Fruit fly (Drosophila melanogaster) whole organism, embryonic: Measurements from ENCODE around the gene Dis3l2.

Source experiments
- BEAF-32 ChIP-seq: fragments of 200-800 bp; sonication (Bioruptor generic); optimal IDR thresholded peaks from 3 replicates; lab custom pipeline; 2017; ENCODE audit warnings: missing biosample characterization, missing genetic modification characterization, mild to moderate bottlenecking, moderate library complexity, missing genetic modification reagents
- CG10147 ChIP-seq: fragments of 200-800 bp; sonication (Bioruptor generic); optimal IDR thresholded peaks from 2 replicates; lab custom pipeline; 2019; ENCODE audit warnings: missing biosample characterization, mild to moderate bottlenecking, missing genetic modification characterization, moderate library complexity
- CG11456 ChIP-seq: fragments of 200-800 bp; sonication (Bioruptor generic); IDR thresholded peaks from 3 replicates; pipeline ENCODE4 v1.3.6; 2022; ENCODE audit warnings: missing biosample characterization, missing genetic modification characterization
- CG12236 ChIP-seq: fragments of 200-800 bp; sonication (Bioruptor generic); optimal IDR thresholded peaks from 2 replicates; lab custom pipeline; 2016; ENCODE audit warnings: missing biosample characterization, missing genetic modification characterization
- CG12659 ChIP-seq: fragments of 200-800 bp; sonication (Bioruptor generic); optimal IDR thresholded peaks from 3 replicates; lab custom pipeline; 2017; ENCODE audit warnings: mild to moderate bottlenecking, missing biosample characterization, missing genetic modification reagents, missing genetic modification characterization
- CG13775 ChIP-seq: fragments of 200-800 bp; sonication (Bioruptor generic); optimal IDR thresholded peaks from 3 replicates; lab custom pipeline; 2017; ENCODE audit warnings: missing biosample characterization, mild to moderate bottlenecking, missing genetic modification characterization
- CG13894 ChIP-seq: fragments of 200-800 bp; sonication (Bioruptor generic); optimal IDR thresholded peaks from 3 replicates; lab custom pipeline; 2018; ENCODE audit warnings: missing biosample characterization, mild to moderate bottlenecking, missing genetic modification characterization, moderate library complexity
- CG14860 ChIP-seq: fragments of 200-800 bp; sonication (Bioruptor generic); IDR thresholded peaks from 3 replicates; pipeline ENCODE4 v1.3.6; 2022; ENCODE audit warnings: missing biosample characterization, missing genetic modification characterization; ENCODE audit not compliant: partially characterized antibody
- CG17328 ChIP-seq: fragments of 200-800 bp; sonication (Bioruptor generic); IDR thresholded peaks from 2 replicates; pipeline ENCODE4 v1.3.6; 2022; ENCODE audit warnings: missing biosample characterization, missing genetic modification characterization
- CG17385 ChIP-seq: fragments of 200-800 bp; sonication (Bioruptor generic); optimal IDR thresholded peaks from 3 replicates; lab custom pipeline; 2018; ENCODE audit warnings: missing biosample characterization, mild to moderate bottlenecking, missing genetic modification characterization
- CG17829 ChIP-seq: fragments of 200-800 bp; optimal IDR thresholded peaks from 2 replicates; lab custom pipeline; 2019; ENCODE audit warnings: missing biosample characterization, mild to moderate bottlenecking, missing genetic modification characterization, moderate library complexity
- CG18262 ChIP-seq: fragments of 200-800 bp; optimal IDR thresholded peaks from 3 replicates; lab custom pipeline; 2019; ENCODE audit warnings: missing biosample characterization, mild to moderate bottlenecking, missing genetic modification characterization, moderate library complexity
- CG2129 ChIP-seq: fragments of 200-800 bp; sonication (Bioruptor generic); IDR thresholded peaks from 2 replicates; pipeline ENCODE4 v1.3.6; 2022; ENCODE audit warnings: missing biosample characterization, missing genetic modification characterization; ENCODE audit not compliant: partially characterized antibody
- CG2889 ChIP-seq: fragments of 200-800 bp; sonication (Bioruptor generic); IDR thresholded peaks from 3 replicates; pipeline ENCODE4 v1.3.6; 2022; ENCODE audit warnings: missing biosample characterization, missing genetic modification characterization
- CG3407 ChIP-seq: fragments of 200-800 bp; sonication (Bioruptor generic); optimal IDR thresholded peaks from 2 replicates; lab custom pipeline; 2018; ENCODE audit warnings: missing biosample characterization, mild to moderate bottlenecking, missing genetic modification characterization
- CG34422 ChIP-seq: fragments of 200-800 bp; sonication (Bioruptor generic); IDR thresholded peaks from 3 replicates; pipeline ENCODE4 v1.3.6; 2022; ENCODE audit warnings: missing biosample characterization, missing genetic modification characterization
- CG4617 ChIP-seq: fragments of 200-800 bp; sonication (Bioruptor generic); optimal IDR thresholded peaks from 3 replicates; lab custom pipeline; 2016; ENCODE audit warnings: missing biosample characterization, missing genetic modification characterization, borderline replicate concordance
- CG5953 ChIP-seq: fragments of 200-800 bp; sonication (Bioruptor generic); IDR thresholded peaks from 2 replicates; pipeline ENCODE4 v1.3.6; 2022; ENCODE audit warnings: missing biosample characterization, missing genetic modification characterization
- CG7357 ChIP-seq: fragments of 200-800 bp; sonication (Bioruptor generic); IDR thresholded peaks from 3 replicates; pipeline ENCODE4 v1.3.6; 2022; ENCODE audit warnings: missing biosample characterization, missing genetic modification characterization
- CG8281 ChIP-seq: fragments of 200-800 bp; sonication (Bioruptor generic); optimal IDR thresholded peaks from 2 replicates; lab custom pipeline; 2018; ENCODE audit warnings: missing biosample characterization, mild to moderate bottlenecking, missing genetic modification characterization, moderate library complexity
- CG8924 ChIP-seq: fragments of 200-800 bp; optimal IDR thresholded peaks from 3 replicates; lab custom pipeline; 2019; ENCODE audit warnings: missing biosample characterization, mild to moderate bottlenecking, missing genetic modification characterization, moderate library complexity
- CG9727 ChIP-seq: fragments of 200-800 bp; sonication (Bioruptor generic); optimal IDR thresholded peaks from 3 replicates; lab custom pipeline; 2017; ENCODE audit warnings: missing biosample characterization, mild to moderate bottlenecking, missing genetic modification characterization
- CG9797 ChIP-seq: fragments of 200-800 bp; sonication (Bioruptor generic); optimal IDR thresholded peaks from 3 replicates; lab custom pipeline; 2018; ENCODE audit warnings: missing biosample characterization, mild to moderate bottlenecking, missing genetic modification characterization
- CTCF ChIP-seq: fragments of 200-800 bp; sonication (Bioruptor generic); optimal IDR thresholded peaks from 2 replicates; lab custom pipeline; 2017; ENCODE audit warnings: missing biosample characterization, mild to moderate bottlenecking, missing genetic modification characterization, moderate library complexity
- Fer1 ChIP-seq: fragments of 200-800 bp; sonication (Bioruptor generic); optimal IDR thresholded peaks from 2 replicates; lab custom pipeline; 2017; ENCODE audit warnings: missing biosample characterization, mild to moderate bottlenecking, missing genetic modification characterization
- Hmr ChIP-seq: fragments of 200-800 bp; sonication (Bioruptor generic); optimal IDR thresholded peaks from 3 replicates; lab custom pipeline; 2017; ENCODE audit warnings: mild to moderate bottlenecking, missing biosample characterization, missing genetic modification reagents, missing genetic modification characterization
- Jarid2 ChIP-seq: fragments of 200-800 bp; sonication (Bioruptor generic); optimal IDR thresholded peaks from 3 replicates; lab custom pipeline; 2017; ENCODE audit warnings: mild to moderate bottlenecking, missing biosample characterization, missing genetic modification reagents, missing genetic modification characterization
- MBD-R2 ChIP-seq: fragments of 200-800 bp; sonication (Bioruptor generic); IDR thresholded peaks from 2 replicates; pipeline ENCODE4 v1.3.6; 2022; ENCODE audit warnings: missing biosample characterization, missing genetic modification characterization
- Med ChIP-seq: fragments of 200-800 bp; sonication (Bioruptor generic); peaks from one replicate; lab custom pipeline; 2016; ENCODE audit warnings: missing biosample characterization, missing genetic modification characterization, mild to moderate bottlenecking, inconsistent platforms, moderate library complexity
- Myb ChIP-seq: fragments of 200-800 bp; sonication (Bioruptor generic); optimal IDR thresholded peaks from 2 replicates; lab custom pipeline; 2016; ENCODE audit warnings: missing biosample characterization, missing genetic modification characterization
- NC2α ChIP-seq: fragments of 200-800 bp; sonication (Bioruptor generic); optimal IDR thresholded peaks from 2 replicates; lab custom pipeline; 2016; ENCODE audit warnings: missing biosample characterization, missing genetic modification characterization
- Nf-YB ChIP-seq: fragments of 200-800 bp; sonication (Bioruptor generic); optimal IDR thresholded peaks from 3 replicates; lab custom pipeline; 2019; ENCODE audit warnings: missing biosample characterization, mild to moderate bottlenecking, missing genetic modification characterization, moderate library complexity
- Sox100B ChIP-seq: fragments of 200-800 bp; sonication (Bioruptor generic); optimal IDR thresholded peaks from 3 replicates; lab custom pipeline; 2018; ENCODE audit warnings: missing biosample characterization, mild to moderate bottlenecking, missing genetic modification characterization
- YL-1 ChIP-seq: fragments of 200-800 bp; sonication (Bioruptor generic); optimal IDR thresholded peaks from 3 replicates; lab custom pipeline; 2017; ENCODE audit warnings: missing biosample characterization, mild to moderate bottlenecking, missing genetic modification characterization
- ac ChIP-seq: fragments of 200-800 bp; sonication (Bioruptor generic); optimal IDR thresholded peaks from 3 replicates; lab custom pipeline; 2017; ENCODE audit warnings: missing biosample characterization, mild to moderate bottlenecking, missing genetic modification characterization
- ase ChIP-seq: fragments of 200-800 bp; sonication (Bioruptor generic); IDR thresholded peaks from 3 replicates; pipeline ENCODE4 v1.3.6; 2022; ENCODE audit warnings: missing biosample characterization, missing genetic modification characterization
- bigmax ChIP-seq: fragments of 200-800 bp; sonication (Bioruptor generic); optimal IDR thresholded peaks from 2 replicates; lab custom pipeline; 2018; ENCODE audit warnings: missing biosample characterization, mild to moderate bottlenecking, missing genetic modification characterization
- br ChIP-seq: fragments of >200 bp; optimal IDR thresholded peaks from 2 replicates; lab custom pipeline; 2017
- cad ChIP-seq: fragments of >200 bp; optimal IDR thresholded peaks from 2 replicates; lab custom pipeline; 2017; ENCODE audit warnings: missing biosample characterization, missing genetic modification characterization
- cas ChIP-seq: fragments of 200-800 bp; sonication (Bioruptor generic); IDR thresholded peaks from 2 replicates; pipeline ENCODE4 v1.3.6; 2022; ENCODE audit warnings: missing biosample characterization, missing genetic modification characterization
- crc ChIP-seq: fragments of 200-800 bp; sonication (Bioruptor generic); optimal IDR thresholded peaks from 2 replicates; lab custom pipeline; 2016; ENCODE audit warnings: missing biosample characterization, missing genetic modification characterization
- gcm ChIP-seq: fragments of 200-800 bp; sonication (Bioruptor generic); optimal IDR thresholded peaks from 2 replicates; lab custom pipeline; 2019; ENCODE audit warnings: missing biosample characterization, mild to moderate bottlenecking, missing genetic modification characterization, moderate library complexity
- gfzf ChIP-seq: fragments of 200-800 bp; sonication (Bioruptor generic); optimal IDR thresholded peaks from 2 replicates; lab custom pipeline; 2016; ENCODE audit warnings: missing biosample characterization, mild to moderate bottlenecking, missing genetic modification characterization, moderate library complexity
- gt ChIP-seq: fragments of 200-800 bp; sonication (Bioruptor generic); IDR thresholded peaks from 2 replicates; pipeline ENCODE4 v1.3.6; 2022; ENCODE audit warnings: missing biosample characterization, missing genetic modification characterization
- nom ChIP-seq: fragments of 200-800 bp; sonication (Bioruptor generic); optimal IDR thresholded peaks from 2 replicates; lab custom pipeline; 2017; ENCODE audit warnings: missing biosample characterization, missing genetic modification characterization, mild to moderate bottlenecking, moderate library complexity, missing genetic modification reagents
- otp ChIP-seq: fragments of 200-800 bp; sonication (Bioruptor generic); IDR thresholded peaks from 3 replicates; pipeline ENCODE4, ENCODE4 v1.3.6; 2022; ENCODE audit warnings: missing biosample characterization, missing genetic modification characterization
- pan ChIP-seq, 4 experiments: fragments of >200 bp in 3 of 4; fragments of 200-800 bp in 1 of 4; sonication (Bioruptor generic) in 1 of 4; optimal IDR thresholded peaks in 3 of 4; IDR thresholded peaks in 1 of 4; 2 replicates each; pipeline versions ENCODE4 v1.3.6 to Lab custom; 2017 to 2022; ENCODE audit warnings: missing biosample characterization in 2 of 4, missing genetic modification characterization in 2 of 4, mixed read lengths in 1 of 4
- pros ChIP-seq: fragments of 200-800 bp; sonication (Bioruptor generic); optimal IDR thresholded peaks from 3 replicates; lab custom pipeline; 2019; ENCODE audit warnings: missing biosample characterization, mild to moderate bottlenecking, missing genetic modification characterization, moderate library complexity
- run ChIP-seq: fragments of 200-800 bp; sonication (Bioruptor generic); optimal IDR thresholded peaks from 3 replicates; lab custom pipeline; 2018; ENCODE audit warnings: missing biosample characterization, mild to moderate bottlenecking, missing genetic modification characterization
- sim ChIP-seq: fragments of 200-800 bp; sonication (Bioruptor generic); IDR thresholded peaks from 2 replicates; pipeline ENCODE4 v1.3.6; 2022; ENCODE audit warnings: missing biosample characterization, missing genetic modification characterization
- slou ChIP-seq: fragments of 200-800 bp; sonication (Bioruptor generic); optimal IDR thresholded peaks from 3 replicates; lab custom pipeline; 2016; ENCODE audit warnings: missing biosample characterization, missing genetic modification characterization

Gene Dis3l2

dm6 chr3L:205723-206284 lies 6.7 kb upstream of the Dis3l2 start, which contains the start of the genes Gk1 and CG13876 (continued):
- peak; percentile 93 for TF ChIP-seq CG13775 (GFP tag; lab: Kevin White, UChicago)
- no peak for TF ChIP-seq CG2129 (GFP tag; lab: Robert Waterston, UW)
- TF ChIP-seq Nf-YB (GFP tag; lab: Kevin White, UChicago), result peak; percentile 85
- peak; percentile 72 for TF ChIP-seq slou (GFP tag; lab: Kevin White, UChicago)
- no peak for TF ChIP-seq CG14860 (GFP tag; lab: Robert Waterston, UW)
- TF ChIP-seq pan (optimal IDR thresholded peaks at IDR 0.05; lab: Kevin White, UChicago), result no peak
- TF ChIP-seq pan (GFP tag; optimal IDR thresholded peaks at IDR 0.05 in 1 of 2, IDR thresholded peaks at IDR 0.05 in 1 of 2), result peak in 1 of 2 experiments; percentile 96
- TF ChIP-seq CG7357 (GFP tag; lab: Robert Waterston, UW), result peak; percentile 76
- peak; percentile 98 for TF ChIP-seq CG12659
- peak; percentile 87 for TF ChIP-seq otp (GFP tag; lab: Robert Waterston, UW)
- peak; percentile 37 for TF ChIP-seq BEAF-32 (GFP tag; lab: Kevin White, UChicago)
- peak; percentile 34 for TF ChIP-seq Myb (GFP tag; lab: Kevin White, UChicago)
- peak; percentile 92 for TF ChIP-seq run (tag; lab: Kevin White, UChicago)
- TF ChIP-seq ase (GFP tag; lab: Robert Waterston, UW), result peak; percentile 90
- peak; percentile 91 for TF ChIP-seq sim
- TF ChIP-seq CG17328 (GFP tag; lab: Robert Waterston, UW), result peak; percentile 96
- TF ChIP-seq CG8924 (tag; lab: Kevin White, UChicago), result peak; percentile 98
- TF ChIP-seq CG17385 (GFP tag; lab: Kevin White, UChicago), result peak; percentile 92
- TF ChIP-seq cad (GFP tag; lab: Kevin White, UChicago), result no peak
- TF ChIP-seq CG12236 (GFP tag; lab: Kevin White, UChicago), result no peak
- TF ChIP-seq CG5953 (GFP tag; lab: Robert Waterston, UW), result peak; percentile 85
- peak; percentile 97 for TF ChIP-seq CG18262
- TF ChIP-seq cas (GFP tag; lab: Robert Waterston, UW), result peak; percentile 83
- peak; percentile 87 for TF ChIP-seq CG3407 (GFP tag; lab: Kevin White, UChicago)
- TF ChIP-seq br (lab: Kevin White, UChicago), result no peak
- peak; percentile 97 for TF ChIP-seq CG10147 (GFP tag; lab: Kevin White, UChicago)
- TF ChIP-seq pros (GFP tag; lab: Kevin White, UChicago), result peak; percentile 67
- peak; percentile 98 for TF ChIP-seq CG13894 (tag; lab: Kevin White, UChicago)
- TF ChIP-seq CG9727, result peak; percentile 97
- peak; percentile 71 for TF ChIP-seq gt
- TF ChIP-seq crc, result no peak
- no peak for TF ChIP-seq Jarid2 (GFP tag; lab: Kevin White, UChicago)
- peak; percentile 76 for TF ChIP-seq ac (GFP tag; lab: Kevin White, UChicago)
- TF ChIP-seq nom, result peak; percentile 96
- peak; percentile 98 for TF ChIP-seq Hmr
- peak; percentile 85 for TF ChIP-seq CG8281
- peak; percentile 82; the same call in 2 of the 3 replicates for TF ChIP-seq CG11456 (GFP tag; lab: Robert Waterston, UW)
- TF ChIP-seq gcm, result peak; percentile 96

- TF ChIP-seq Med (peak; percentile 70), CG4617 (GFP tag; lab: Kevin White, UChicago) (peak; percentile 87), CTCF (GFP tag; lab: Kevin White, UChicago) (peak; percentile 0), YL-1 (GFP tag; lab: Kevin White, UChicago) (peak; percentile 72), CG34422 (GFP tag; lab: Robert Waterston, UW) (peak; percentile 27; the same call in 1 of the 3 replicates), CG12659 (peak; percentile 63), Fer1 (peak; percentile 21), Sox100B (GFP tag; lab: Kevin White, UChicago) (no peak), MBD-R2 (GFP tag; lab: Robert Waterston, UW) (peak; percentile 61), CG17829 (tag; lab: Kevin White, UChicago) (peak; percentile 19), CG9797 (GFP tag; lab: Kevin White, UChicago) (peak; percentile 62), gfzf (GFP tag; lab: Kevin White, UChicago) (peak; percentile 67), CG2889 (GFP tag; lab: Robert Waterston, UW) (no peak), bigmax (peak; percentile 56), NC2α (GFP tag; lab: Kevin White, UChicago) (no peak)
Measured at dm6 chr3L:211200-211599, 1.3 kb upstream of the Dis3l2 start, which contains the start of gene Prp4k. Prp4k (minus strand) TSS chr3L:211457.
